Worm (Caenorhabditis elegans) whole organism, L3 larva: ENCODE measurements around the gene ZK742.4.
A peak's percentile ranks its signal among the peaks of the same experiment; 100 is the strongest.

Source experiments
- R02D3.7 ChIP-seq: fragments of 150-350 bp; optimal IDR thresholded peaks from 2 replicates; lab custom pipeline; 2014; ENCODE audit warnings: missing biosample characterization, missing genetic modification characterization
- ZK546.5 ChIP-seq: sonication (generic microtip); optimal IDR thresholded peaks from 2 replicates; lab custom pipeline; 2017; ENCODE audit warnings: missing biosample characterization, missing genetic modification characterization
- aly-2 ChIP-seq: fragments of 150-350 bp; optimal IDR thresholded peaks from 2 replicates; lab custom pipeline; 2014; ENCODE audit warnings: missing biosample characterization, missing genetic modification characterization
- ama-1 ChIP-seq: fragments of 150-350 bp; optimal IDR thresholded peaks from 2 replicates; lab custom pipeline; 2018
- ceh-16 ChIP-seq: sonication (generic microtip); optimal IDR thresholded peaks from 2 replicates; lab custom pipeline; 2017; ENCODE audit warnings: missing biosample characterization, missing genetic modification characterization
- ceh-28 ChIP-seq: fragments of 150-350 bp; optimal IDR thresholded peaks from 2 replicates; lab custom pipeline; 2014; ENCODE audit warnings: missing biosample characterization, missing genetic modification reagents, missing genetic modification characterization
- ceh-82 ChIP-seq: fragments of 150-350 bp; optimal IDR thresholded peaks from 2 replicates; lab custom pipeline; 2014; ENCODE audit warnings: missing biosample characterization, missing genetic modification characterization
- ceh-9 ChIP-seq: sonication (generic microtip); optimal IDR thresholded peaks from 2 replicates; lab custom pipeline; 2018; ENCODE audit warnings: missing biosample characterization, missing genetic modification characterization
- daf-12 ChIP-seq: fragments of 150-350 bp; optimal IDR thresholded peaks from 2 replicates; lab custom pipeline; 2014; ENCODE audit warnings: missing biosample characterization, missing genetic modification reagents, missing genetic modification characterization
- egl-27 ChIP-seq: sonication (generic microtip); optimal IDR thresholded peaks from 4 replicates; lab custom pipeline; 2017; ENCODE audit warnings: missing biosample characterization, missing genetic modification reagents, missing genetic modification characterization
- egl-5 ChIP-seq: fragments of 150-350 bp; optimal IDR thresholded peaks from 2 replicates; lab custom pipeline; 2017; ENCODE audit warnings: missing biosample characterization, missing genetic modification reagents, missing genetic modification characterization, inconsistent platforms
- elt-1 ChIP-seq: fragments of 150-350 bp; optimal IDR thresholded peaks from 2 replicates; lab custom pipeline; 2014; ENCODE audit warnings: missing biosample characterization, missing genetic modification characterization
- elt-2 ChIP-seq: sonication (generic microtip); optimal IDR thresholded peaks from 2 replicates; lab custom pipeline; 2016; ENCODE audit warnings: missing genetic modification reagents, mild to moderate bottlenecking, missing genetic modification characterization, missing compliant biosample characterization
- elt-3 ChIP-seq, 3 experiments: fragments of 150-350 bp in 1 of 3; sonication (generic microtip) in 2 of 3; optimal IDR thresholded peaks; 2 replicates in 2 of 3; 4 replicates in 1 of 3; lab custom pipeline; 2014 to 2017; ENCODE audit warnings: missing biosample characterization in 3 of 3, missing genetic modification characterization in 3 of 3
- eor-1 ChIP-seq, 2 experiments: fragments of 150-350 bp; optimal IDR thresholded peaks; 2 replicates each; lab custom pipeline; 2014 to 2018; ENCODE audit warnings: missing biosample characterization in 2 of 2, missing genetic modification characterization in 2 of 2
- fkh-10 ChIP-seq: sonication (generic microtip); optimal IDR thresholded peaks from 2 replicates; lab custom pipeline; 2017; ENCODE audit warnings: missing biosample characterization, missing genetic modification reagents, missing genetic modification characterization
- fkh-2 ChIP-seq: fragments of 150-350 bp; optimal IDR thresholded peaks from 2 replicates; lab custom pipeline; 2014; ENCODE audit warnings: missing biosample characterization, missing genetic modification reagents, missing genetic modification characterization
- fos-1 ChIP-seq: fragments of 150-350 bp; optimal IDR thresholded peaks from 2 replicates; lab custom pipeline; 2014; ENCODE audit warnings: missing biosample characterization, missing genetic modification characterization
- hmg-11 ChIP-seq: sonication (generic microtip); optimal IDR thresholded peaks from 2 replicates; lab custom pipeline; 2016; ENCODE audit warnings: missing genetic modification characterization, missing compliant biosample characterization
- jun-1 ChIP-seq: fragments of 150-350 bp; optimal IDR thresholded peaks from 2 replicates; lab custom pipeline; 2014; ENCODE audit warnings: missing biosample characterization, missing genetic modification reagents, missing genetic modification characterization
- lin-15B ChIP-seq: fragments of 150-350 bp; optimal IDR thresholded peaks from 2 replicates; lab custom pipeline; 2014; ENCODE audit warnings: missing biosample characterization, missing genetic modification characterization
- lin-39 ChIP-seq: fragments of 150-350 bp; optimal IDR thresholded peaks from 2 replicates; lab custom pipeline; 2018; ENCODE audit warnings: missing biosample characterization, missing genetic modification reagents, missing genetic modification characterization
- lsy-12 ChIP-seq: sonication (generic microtip); optimal IDR thresholded peaks from 2 replicates; lab custom pipeline; 2016; ENCODE audit warnings: mild to moderate bottlenecking, missing genetic modification characterization, missing compliant biosample characterization
- mdl-1 ChIP-seq: fragments of 150-350 bp; optimal IDR thresholded peaks from 2 replicates; lab custom pipeline; 2014; ENCODE audit warnings: missing biosample characterization, missing genetic modification characterization
- mml-1 ChIP-seq: fragments of 150-350 bp; sonication (generic microtip); optimal IDR thresholded peaks from 3 replicates; lab custom pipeline; 2014; ENCODE audit warnings: missing biosample characterization, missing genetic modification characterization
- nfya-1 ChIP-seq: sonication (generic microtip); optimal IDR thresholded peaks from 2 replicates; lab custom pipeline; 2017; ENCODE audit warnings: missing genetic modification characterization, mild to moderate bottlenecking, missing compliant biosample characterization, antibody characterized with exemption, moderate library complexity; ENCODE audit not compliant: insufficient read depth
- nhr-11 ChIP-seq: fragments of 150-350 bp; optimal IDR thresholded peaks from 2 replicates; lab custom pipeline; 2014; ENCODE audit warnings: missing biosample characterization, missing genetic modification characterization
- nhr-12 ChIP-seq: fragments of 150-350 bp; optimal IDR thresholded peaks from 2 replicates; lab custom pipeline; 2014; ENCODE audit warnings: missing biosample characterization, missing genetic modification characterization
- nhr-23 ChIP-seq: fragments of 150-350 bp; optimal IDR thresholded peaks from 2 replicates; lab custom pipeline; 2014; ENCODE audit warnings: missing biosample characterization, missing genetic modification reagents, missing genetic modification characterization
- nhr-237 ChIP-seq: fragments of 150-350 bp; optimal IDR thresholded peaks from 2 replicates; lab custom pipeline; 2014; ENCODE audit warnings: missing biosample characterization, missing genetic modification characterization
- nhr-25 ChIP-seq: sonication (generic microtip); optimal IDR thresholded peaks from 2 replicates; lab custom pipeline; 2017; ENCODE audit warnings: missing biosample characterization, missing genetic modification characterization
- nhr-28 ChIP-seq: fragments of 150-350 bp; optimal IDR thresholded peaks from 2 replicates; lab custom pipeline; 2014; ENCODE audit warnings: missing biosample characterization, missing genetic modification characterization
- nhr-43 ChIP-seq: sonication (generic microtip); optimal IDR thresholded peaks from 2 replicates; lab custom pipeline; 2016; ENCODE audit warnings: mild to moderate bottlenecking, missing genetic modification characterization, missing compliant biosample characterization; ENCODE audit not compliant: poor library complexity, severe bottlenecking
- nhr-67 ChIP-seq: fragments of 150-350 bp; optimal IDR thresholded peaks from 2 replicates; lab custom pipeline; 2014; ENCODE audit warnings: missing biosample characterization, missing genetic modification characterization
- nhr-76 ChIP-seq: fragments of 150-350 bp; sonication (generic microtip); optimal IDR thresholded peaks from 5 replicates; lab custom pipeline; 2014; ENCODE audit warnings: missing biosample characterization, missing genetic modification characterization
- nhr-77 ChIP-seq: fragments of 150-350 bp; optimal IDR thresholded peaks from 2 replicates; lab custom pipeline; 2014; ENCODE audit warnings: missing biosample characterization, missing genetic modification characterization
- pha-4 ChIP-seq: fragments of 150-350 bp; optimal IDR thresholded peaks from 2 replicates; lab custom pipeline; 2014; ENCODE audit warnings: missing biosample characterization, missing genetic modification reagents, missing genetic modification characterization
- pqm-1 ChIP-seq: fragments of 150-350 bp; optimal IDR thresholded peaks from 2 replicates; lab custom pipeline; 2017; ENCODE audit warnings: missing biosample characterization, missing genetic modification characterization, inconsistent platforms
- sea-2 ChIP-seq: fragments of 150-350 bp; sonication (generic microtip); optimal IDR thresholded peaks from 4 replicates; lab custom pipeline; 2014; ENCODE audit warnings: missing biosample characterization, missing genetic modification reagents, missing genetic modification characterization
- skn-1 ChIP-seq: fragments of 150-350 bp; optimal IDR thresholded peaks from 2 replicates; lab custom pipeline; 2014; ENCODE audit warnings: missing biosample characterization, missing genetic modification characterization
- snpc-4 ChIP-seq: fragments of 150-350 bp; optimal IDR thresholded peaks from 2 replicates; lab custom pipeline; 2014; ENCODE audit warnings: missing biosample characterization, missing genetic modification characterization
- tbx-2 ChIP-seq: sonication (generic microtip); optimal IDR thresholded peaks from 2 replicates; lab custom pipeline; 2016; ENCODE audit warnings: mild to moderate bottlenecking, missing genetic modification characterization, missing compliant biosample characterization
- unc-39 ChIP-seq: sonication (generic microtip); optimal IDR thresholded peaks from 4 replicates; lab custom pipeline; 2017; ENCODE audit warnings: missing biosample characterization, missing genetic modification characterization
- unc-62 ChIP-seq: fragments of 150-350 bp; sonication (generic microtip); optimal IDR thresholded peaks from 4 replicates; lab custom pipeline; 2014; ENCODE audit warnings: missing biosample characterization, missing genetic modification reagents, missing genetic modification characterization
- zag-1 ChIP-seq: fragments of 150-350 bp; optimal IDR thresholded peaks from 2 replicates; lab custom pipeline; 2014; ENCODE audit warnings: missing biosample characterization, missing genetic modification characterization
- ztf-11 ChIP-seq: fragments of 150-350 bp; optimal IDR thresholded peaks from 2 replicates; lab custom pipeline; 2014; ENCODE audit warnings: missing biosample characterization, missing genetic modification characterization
- ztf-4 ChIP-seq: fragments of 150-350 bp; optimal IDR thresholded peaks from 2 replicates; lab custom pipeline; 2014; ENCODE audit warnings: missing biosample characterization, missing genetic modification characterization

The ZK742.4 gene

DNA sequence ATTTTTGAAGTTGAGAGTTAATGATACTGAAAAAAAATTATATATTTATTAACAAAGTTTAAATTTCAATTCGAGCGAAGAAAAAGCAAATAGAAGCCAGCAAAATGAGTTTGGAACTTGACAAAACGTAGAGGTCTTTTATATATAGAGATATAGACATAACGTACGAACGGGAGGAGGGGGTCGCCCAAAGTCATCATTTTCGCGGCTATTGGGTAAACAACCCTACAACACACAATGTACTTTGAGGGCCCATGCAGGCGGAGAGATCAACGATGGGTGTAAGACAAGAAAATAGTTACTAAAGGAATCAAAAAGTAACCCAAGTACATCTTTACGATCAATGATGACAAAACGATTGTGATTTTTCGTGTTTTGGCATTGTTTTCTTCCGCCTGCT lies at the start of gene ZK742.4:
TSS of gene ZK742.4 (minus strand) at position 35 of the 400 bp plus-strand sequence.
- no peak for TF ChIP-seq ceh-16 (tag; lab: Kevin White, UChicago)
- TF ChIP-seq mdl-1 (tag; lab: Kevin White, UChicago), result no peak
- TF ChIP-seq eor-1 (tag; optimal IDR thresholded peaks at IDR 0.05; lab: Kevin White, UChicago), result no peak
- no peak for TF ChIP-seq aly-2 (tag; lab: Kevin White, UChicago)
- TF ChIP-seq pha-4 (tag; lab: Kevin White, UChicago), result peak; percentile 55
- no peak for TF ChIP-seq nhr-12 (tag; lab: Kevin White, UChicago)

DNA sequence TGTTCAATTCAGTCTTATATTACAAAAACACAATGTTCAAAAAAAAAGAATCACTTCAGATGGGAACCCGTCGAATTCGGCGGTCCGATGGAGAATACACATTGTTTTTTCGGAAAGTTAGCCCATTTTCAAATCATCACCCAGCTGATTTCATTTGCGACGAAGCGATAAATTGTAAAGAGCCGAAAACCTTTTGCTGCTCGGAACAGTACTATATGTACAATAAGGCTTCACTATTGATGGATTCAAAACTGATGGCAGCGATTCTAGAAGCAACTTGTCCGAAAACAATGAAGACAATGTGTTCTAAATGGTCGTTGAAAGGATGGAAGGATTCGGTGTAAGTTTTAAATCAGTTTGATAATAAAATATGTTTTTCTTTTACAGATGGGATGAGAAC lies 46.3 kb upstream of the ZK742.4 start, which contains the start of gene C37C3.1:
TSS of gene C37C3.1 (plus strand) at position 33 of the 400 bp plus-strand sequence.
- TF ChIP-seq fos-1 (tag; lab: Kevin White, UChicago), result no peak
- no peak for TF ChIP-seq mml-1 (tag; lab: Kevin White, UChicago)
- no peak for TF ChIP-seq unc-39 (tag; lab: Kevin White, UChicago)
- no peak for TF ChIP-seq egl-27
- no peak for TF ChIP-seq nfya-1 (tag; lab: Kevin White, UChicago)
- TF ChIP-seq ceh-82 (tag; lab: Kevin White, UChicago), result no peak
- no peak for TF ChIP-seq ZK546.5
- no peak for TF ChIP-seq lin-39 (tag; lab: Kevin White, UChicago)
- TF ChIP-seq fkh-10 (GFP tag; lab: Kevin White, UChicago), result no peak
- no peak for TF ChIP-seq hmg-11
- TF ChIP-seq nhr-76 (tag; lab: Kevin White, UChicago), result no peak
- no peak for TF ChIP-seq elt-1 (tag; lab: Kevin White, UChicago)
- no peak for TF ChIP-seq zag-1 (tag; lab: Kevin White, UChicago)
- peak; percentile 16 for TF ChIP-seq nhr-25
- TF ChIP-seq egl-5 (tag; lab: Kevin White, UChicago), result no peak
- no peak for TF ChIP-seq nhr-28 (tag; lab: Kevin White, UChicago)
- TF ChIP-seq pha-4 (tag; lab: Kevin White, UChicago), result no peak
- TF ChIP-seq elt-2 (tag; lab: Kevin White, UChicago), result peak; percentile 33
- no peak for TF ChIP-seq daf-12 (tag; lab: Kevin White, UChicago)
- no peak for TF ChIP-seq jun-1 (tag; lab: Kevin White, UChicago)
- TF ChIP-seq sea-2 (GFP tag; lab: Kevin White, UChicago), result no peak
- no peak for TF ChIP-seq lin-15B (tag; lab: Kevin White, UChicago)
- TF ChIP-seq aly-2 (tag; lab: Kevin White, UChicago), result peak; percentile 67
- no peak for TF ChIP-seq pqm-1 (tag; lab: Kevin White, UChicago)
- peak; percentile 29 for TF ChIP-seq lsy-12
- TF ChIP-seq ama-1 (lab: Kevin White, UChicago), result peak; percentile 74
- no peak for TF ChIP-seq ceh-9 (tag; lab: Kevin White, UChicago)
- no peak for TF ChIP-seq elt-3 (tag; optimal IDR thresholded peaks at IDR 0.05; lab: Kevin White, UChicago)
- no peak for TF ChIP-seq nhr-12 (tag; lab: Kevin White, UChicago)
- TF ChIP-seq ztf-4 (tag; lab: Kevin White, UChicago), result no peak
- TF ChIP-seq eor-1 (tag; optimal IDR thresholded peaks at IDR 0.05; lab: Kevin White, UChicago), result no peak
- TF ChIP-seq nhr-67, result no peak
- no peak for TF ChIP-seq ztf-11 (tag; lab: Kevin White, UChicago)
- TF ChIP-seq tbx-2 (tag; lab: Kevin White, UChicago), result peak; percentile 13
- peak; percentile 56 for TF ChIP-seq nhr-43
- TF ChIP-seq skn-1 (tag; lab: Kevin White, UChicago), result no peak
- TF ChIP-seq nhr-11, result no peak
- peak; percentile 48 for TF ChIP-seq ceh-28 (tag; lab: Kevin White, UChicago)
- TF ChIP-seq nhr-77 (tag; lab: Kevin White, UChicago), result peak; percentile 15
- TF ChIP-seq snpc-4 (tag; lab: Kevin White, UChicago), result no peak
- TF ChIP-seq nhr-237 (tag; lab: Kevin White, UChicago), result no peak
- TF ChIP-seq nhr-23 (tag; lab: Kevin White, UChicago), result peak; percentile 35
- no peak for TF ChIP-seq fkh-2 (tag; lab: Kevin White, UChicago)
- TF ChIP-seq R02D3.7, result no peak
- TF ChIP-seq ceh-16 (tag; lab: Kevin White, UChicago), result no peak
- no peak for TF ChIP-seq unc-62 (GFP tag; lab: Kevin White, UChicago)
- TF ChIP-seq mdl-1 (tag; lab: Kevin White, UChicago), result no peak
